Fruit fly (Drosophila melanogaster): ENCODE results near the gene Pih1D1.

Gene Pih1D1

DNA sequence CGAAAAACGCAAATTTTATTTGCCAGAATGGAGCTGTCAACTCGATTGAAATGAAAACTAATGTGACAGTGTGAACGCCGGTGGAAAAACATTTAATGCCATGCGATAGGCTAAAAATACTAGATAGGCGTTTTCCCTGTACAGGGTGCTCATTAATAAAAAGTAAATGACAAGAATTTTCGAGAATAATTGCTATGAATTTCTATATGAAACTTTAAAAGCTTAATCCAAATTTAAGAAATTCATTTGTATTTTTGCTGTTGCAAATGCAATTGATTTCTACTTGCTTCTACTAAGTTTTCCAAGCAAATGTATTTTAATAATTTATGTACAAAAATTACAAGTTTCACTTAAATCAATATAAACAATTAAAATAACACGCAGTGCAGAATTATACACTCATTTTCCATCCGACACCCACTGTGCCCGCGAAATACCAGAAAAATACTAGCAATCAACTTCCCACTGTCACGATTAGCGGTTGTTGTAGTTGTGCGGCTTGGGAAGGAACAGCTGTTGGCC lies at the start of gene Pih1D1:
TSS of gene Pih1D1 (minus strand) at position 50 of the 522 bp plus-strand sequence.
- peak; percentile 97 for TF ChIP-seq CG4496 (GFP tag; IDR thresholded peaks at IDR 0.05)
- peak; percentile 98 for TF ChIP-seq CG14655 (GFP tag; optimal IDR thresholded peaks at IDR 0.05)
- TF ChIP-seq CG32121 (GFP tag; IDR thresholded peaks at IDR 0.05): peak; percentile 96
- peak; percentile 95 for TF ChIP-seq CG15710 (tag; optimal IDR thresholded peaks at IDR 0.05)
- TF ChIP-seq rn (GFP tag; IDR thresholded peaks at IDR 0.05): peak; percentile 94
- peak; percentile 96 for TF ChIP-seq CG9948 (tag; optimal IDR thresholded peaks at IDR 0.05)
- TF ChIP-seq fd96Ca (GFP tag; IDR thresholded peaks at IDR 0.05): peak; percentile 89
- no peak for TF ChIP-seq EcR (GFP tag; optimal IDR thresholded peaks at IDR 0.05)
- TF ChIP-seq Pif1B (GFP tag; optimal IDR thresholded peaks at IDR 0.05): peak; percentile 83
- TF ChIP-seq D1 (tag; optimal IDR thresholded peaks at IDR 0.05): no peak
- TF ChIP-seq Snoo (tag; optimal IDR thresholded peaks at IDR 0.05): peak; percentile 92
- no peak for TF ChIP-seq Pif1A (GFP tag; optimal IDR thresholded peaks at IDR 0.05)
- peak; percentile 96 for TF ChIP-seq CG8301 (tag; optimal IDR thresholded peaks at IDR 0.05)
- TF ChIP-seq CG13204 (GFP tag; optimal IDR thresholded peaks at IDR 0.05): peak; percentile 40
- TF ChIP-seq CG17806 (tag; optimal IDR thresholded peaks at IDR 0.05): peak; percentile 95
- peak; percentile 89 for TF ChIP-seq CG34367 (tag; optimal IDR thresholded peaks at IDR 0.05)
- TF ChIP-seq Ets98B (GFP tag; IDR thresholded peaks at IDR 0.05): peak; percentile 91
- peak; percentile 67 for TF ChIP-seq gl (tag; optimal IDR thresholded peaks at IDR 0.05)
- peak; percentile 96 for TF ChIP-seq CG8159 (tag; optimal IDR thresholded peaks at IDR 0.05)
- TF ChIP-seq CG10348 (GFP tag; IDR thresholded peaks at IDR 0.05): peak; percentile 88
- TF ChIP-seq CG12605 (GFP tag; IDR thresholded peaks at IDR 0.05): peak; percentile 87

DNA sequence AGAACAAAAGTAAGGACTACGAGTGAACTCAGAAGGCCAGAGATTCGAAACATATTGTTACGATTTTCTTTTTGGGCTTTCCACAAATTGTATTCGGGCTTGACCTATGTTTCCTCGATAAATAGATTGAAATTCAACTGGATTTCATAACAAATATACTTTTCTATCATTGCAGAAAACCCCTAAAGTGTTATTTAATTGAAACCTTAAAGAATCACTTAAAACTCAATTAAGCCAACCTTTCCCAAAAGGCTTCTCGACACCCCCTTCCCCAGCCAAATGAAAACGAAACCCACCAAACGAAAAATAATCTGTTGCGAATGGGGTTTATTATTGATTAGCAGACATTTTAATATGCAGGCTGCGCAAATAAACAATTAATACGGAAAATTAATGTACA lies 40.1 kb upstream of the Pih1D1 start, which contains the start of gene CG15483:
TSS of gene CG15483 (minus strand) at position 101 of the 400 bp plus-strand sequence.
- TF ChIP-seq Pif1B (GFP tag; optimal IDR thresholded peaks at IDR 0.05) (no peak), CG34367 (tag; optimal IDR thresholded peaks at IDR 0.05) (no peak), CG32121 (GFP tag; IDR thresholded peaks at IDR 0.05) (no peak), CG17806 (tag; optimal IDR thresholded peaks at IDR 0.05) (no peak), CG8159 (tag; optimal IDR thresholded peaks at IDR 0.05) (no peak), EcR (GFP tag; optimal IDR thresholded peaks at IDR 0.05) (no peak), CG9948 (tag; optimal IDR thresholded peaks at IDR 0.05) (no peak), CG4496 (GFP tag; IDR thresholded peaks at IDR 0.05) (no peak), Snoo (tag; optimal IDR thresholded peaks at IDR 0.05) (no peak), D1 (tag; optimal IDR thresholded peaks at IDR 0.05) (no peak)

DNA sequence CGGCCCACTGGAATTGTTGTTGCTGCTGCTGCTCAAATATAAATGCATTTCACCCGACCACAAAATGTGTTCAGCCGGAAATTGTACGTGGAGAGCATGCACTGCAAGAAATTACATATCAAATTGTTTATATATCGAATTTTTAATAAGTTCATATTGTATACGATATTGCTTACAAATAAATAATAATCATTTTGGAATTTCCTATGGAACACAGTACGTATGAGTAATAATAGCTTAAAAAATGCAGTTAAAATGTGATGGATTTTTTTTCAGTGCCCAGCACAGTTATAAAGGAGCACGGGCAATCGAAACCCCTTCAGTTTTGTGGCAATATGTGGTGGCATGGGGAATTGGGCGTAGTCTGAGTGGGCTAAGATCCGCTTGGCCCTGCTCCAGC lies 34.8 kb upstream of the Pih1D1 start:
- TF ChIP-seq CG8159 (tag; optimal IDR thresholded peaks at IDR 0.05) (peak; percentile 19), CG9948 (tag; optimal IDR thresholded peaks at IDR 0.05) (no peak)

DNA sequence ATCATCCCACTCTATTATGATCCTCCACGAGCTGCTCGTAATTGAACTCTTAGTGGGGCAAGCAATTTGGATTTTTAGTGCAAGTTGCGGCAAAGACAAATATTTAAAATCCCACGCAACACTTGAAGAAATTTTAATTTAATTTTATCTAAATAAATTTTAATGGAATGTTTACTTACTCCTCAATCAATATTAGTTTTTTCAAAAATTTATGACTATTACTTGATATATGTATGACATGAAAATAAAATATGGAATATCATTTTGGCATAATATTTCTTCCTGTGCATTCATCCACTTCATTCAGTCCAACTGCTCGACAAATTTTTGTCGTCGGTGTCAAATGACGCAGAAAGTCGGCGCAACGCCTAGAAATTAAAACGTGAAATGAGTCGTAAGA lies 28.4 kb upstream of the Pih1D1 start:
- TF ChIP-seq CG15710 (tag; optimal IDR thresholded peaks at IDR 0.05) (no peak), fd96Ca (GFP tag; IDR thresholded peaks at IDR 0.05) (no peak), CG9948 (tag; optimal IDR thresholded peaks at IDR 0.05) (no peak), CG8301 (tag; optimal IDR thresholded peaks at IDR 0.05) (no peak), Snoo (tag; optimal IDR thresholded peaks at IDR 0.05) (no peak), CG10348 (GFP tag; IDR thresholded peaks at IDR 0.05) (no peak), Pif1B (GFP tag; optimal IDR thresholded peaks at IDR 0.05) (no peak), gl (tag; optimal IDR thresholded peaks at IDR 0.05) (no peak), CG32121 (GFP tag; IDR thresholded peaks at IDR 0.05) (no peak), rn (GFP tag; IDR thresholded peaks at IDR 0.05) (no peak), D1 (tag; optimal IDR thresholded peaks at IDR 0.05) (no peak)

DNA sequence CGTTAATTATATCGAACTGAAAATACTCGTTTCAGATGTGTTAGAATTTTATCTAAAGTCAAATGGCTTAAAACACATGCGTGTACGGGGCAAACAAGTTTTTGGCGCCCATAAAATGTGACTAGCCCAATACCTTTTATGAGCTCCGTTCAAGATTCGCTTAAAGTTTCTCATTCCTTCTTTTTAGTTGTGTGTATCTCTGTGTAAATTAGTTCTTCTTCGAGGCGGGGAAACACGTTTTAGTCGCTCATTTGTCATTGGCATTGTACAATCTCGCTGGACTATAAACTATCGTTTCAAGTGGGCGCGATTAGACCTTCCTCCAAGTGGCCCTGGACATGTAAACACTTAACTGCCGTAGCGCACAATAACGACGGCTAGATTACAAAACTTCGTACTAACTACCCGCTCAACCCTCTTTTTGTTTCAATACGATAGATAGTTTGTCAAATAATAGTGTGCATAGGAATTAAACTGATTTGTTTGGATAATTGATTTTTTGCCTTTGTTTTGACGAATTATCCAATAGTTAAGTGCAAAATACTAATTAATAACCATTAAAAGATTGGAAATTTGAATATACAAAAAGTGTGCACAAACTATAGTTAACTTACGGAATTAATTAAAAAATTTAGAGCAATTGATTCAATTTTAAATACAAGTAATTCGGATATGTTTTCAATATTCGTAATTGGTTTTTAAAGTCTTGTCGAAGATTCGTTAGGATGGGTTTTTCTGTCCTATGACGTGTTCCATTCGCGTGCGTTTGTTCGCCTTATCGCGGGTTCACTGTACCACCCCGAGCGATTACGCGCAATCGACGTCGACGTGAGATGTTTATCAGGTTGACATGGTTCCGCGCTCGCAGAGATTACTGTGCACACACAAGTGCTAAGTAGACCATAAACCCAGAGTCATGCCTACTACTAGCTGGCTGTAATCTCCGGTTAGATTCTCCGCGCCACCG lies 930 bp downstream of the Pih1D1 start:
- TF ChIP-seq Pif1B (GFP tag; optimal IDR thresholded peaks at IDR 0.05) (peak; percentile 9), CG13204 (GFP tag; optimal IDR thresholded peaks at IDR 0.05) (no peak), CG34367 (tag; optimal IDR thresholded peaks at IDR 0.05) (no peak), CG32121 (GFP tag; IDR thresholded peaks at IDR 0.05) (peak; percentile 68; the same call in 1 of the 2 replicates), rn (GFP tag; IDR thresholded peaks at IDR 0.05) (peak; percentile 18; the same call in 1 of the 2 replicates), Ets98B (GFP tag; IDR thresholded peaks at IDR 0.05) (peak; percentile 55), CG12605 (GFP tag; IDR thresholded peaks at IDR 0.05) (peak; percentile 33; the same call in 1 of the 2 replicates), CG8159 (tag; optimal IDR thresholded peaks at IDR 0.05) (peak; percentile 51), fd96Ca (GFP tag; IDR thresholded peaks at IDR 0.05) (peak; percentile 79), CG15710 (tag; optimal IDR thresholded peaks at IDR 0.05) (peak; percentile 26), gl (tag; optimal IDR thresholded peaks at IDR 0.05) (no peak), CG4496 (GFP tag; IDR thresholded peaks at IDR 0.05) (peak; percentile 76), CG10348 (GFP tag; IDR thresholded peaks at IDR 0.05) (no peak), EcR (GFP tag; optimal IDR thresholded peaks at IDR 0.05) (peak; percentile 37), CG17806 (tag; optimal IDR thresholded peaks at IDR 0.05) (peak; percentile 45), CG14655 (GFP tag; optimal IDR thresholded peaks at IDR 0.05) (no peak), CG8301 (tag; optimal IDR thresholded peaks at IDR 0.05) (peak; percentile 65), Pif1A (GFP tag; optimal IDR thresholded peaks at IDR 0.05) (peak; percentile 42), D1 (tag; optimal IDR thresholded peaks at IDR 0.05) (no peak), Snoo (tag; optimal IDR thresholded peaks at IDR 0.05) (peak; percentile 19), CG9948 (tag; optimal IDR thresholded peaks at IDR 0.05) (peak; percentile 12)

All from whole organism, pupa.